Fruit fly (Drosophila melanogaster) whole organism, embryonic: ENCODE data around the gene Cpsf100.
A peak's percentile ranks its signal among the peaks of the same experiment; 100 is the strongest.

Experiments
- Adf1 ChIP-seq: fragments of 200-800 bp; sonication (Bioruptor generic); IDR thresholded peaks from 2 replicates; pipeline ENCODE4 v1.3.6; 2022; ENCODE audit warnings: missing biosample characterization, missing genetic modification characterization
- B-H1 ChIP-seq: fragments of 200-800 bp; sonication (Bioruptor generic); IDR thresholded peaks from 3 replicates; pipeline ENCODE4 v1.3.6; 2022; ENCODE audit warnings: missing biosample characterization, missing genetic modification characterization
- Bteb2 ChIP-seq: fragments of 200-800 bp; sonication (Bioruptor generic); optimal IDR thresholded peaks from 2 replicates; lab custom pipeline; 2016; ENCODE audit warnings: missing biosample characterization, missing genetic modification characterization
- CG10431 ChIP-seq: fragments of 200-800 bp; sonication (Bioruptor generic); optimal IDR thresholded peaks from 3 replicates; lab custom pipeline; 2018; ENCODE audit warnings: missing biosample characterization, mild to moderate bottlenecking, missing genetic modification characterization
- CG12219 ChIP-seq: fragments of 200-800 bp; sonication (Bioruptor generic); optimal IDR thresholded peaks from 3 replicates; lab custom pipeline; 2018; ENCODE audit warnings: missing biosample characterization, mild to moderate bottlenecking, missing genetic modification characterization
- CG1233 ChIP-seq: fragments of 200-800 bp; sonication (Bioruptor generic); optimal IDR thresholded peaks from 4 replicates; lab custom pipeline; 2018; ENCODE audit warnings: missing biosample characterization, mild to moderate bottlenecking, missing genetic modification characterization
- CG14441 ChIP-seq: fragments of 200-800 bp; sonication (Bioruptor generic); IDR thresholded peaks from 2 replicates; pipeline ENCODE4 v1.3.6; 2022; ENCODE audit warnings: missing biosample characterization, missing genetic modification characterization
- CG14667 ChIP-seq: fragments of 200-800 bp; sonication (Bioruptor generic); IDR thresholded peaks from 2 replicates; pipeline ENCODE4 v1.3.6; 2022; ENCODE audit warnings: missing biosample characterization, missing genetic modification characterization
- CG14860 ChIP-seq: fragments of 200-800 bp; sonication (Bioruptor generic); IDR thresholded peaks from 3 replicates; pipeline ENCODE4 v1.3.6; 2022; ENCODE audit warnings: missing biosample characterization, missing genetic modification characterization; ENCODE audit not compliant: partially characterized antibody
- CG17328 ChIP-seq: fragments of 200-800 bp; sonication (Bioruptor generic); IDR thresholded peaks from 2 replicates; pipeline ENCODE4 v1.3.6; 2022; ENCODE audit warnings: missing biosample characterization, missing genetic modification characterization
- CG17359 ChIP-seq: fragments of 200-800 bp; sonication (Bioruptor generic); optimal IDR thresholded peaks from 3 replicates; lab custom pipeline; 2018; ENCODE audit warnings: missing biosample characterization, mild to moderate bottlenecking, missing genetic modification characterization, moderate library complexity
- CG18476 ChIP-seq: fragments of 200-800 bp; sonication (Bioruptor generic); optimal IDR thresholded peaks from 2 replicates; lab custom pipeline; 2016; ENCODE audit warnings: missing biosample characterization, mild to moderate bottlenecking, missing genetic modification characterization
- CG32532 ChIP-seq: fragments of 200-800 bp; sonication (Bioruptor generic); IDR thresholded peaks from 2 replicates; pipeline ENCODE4 v1.3.6; 2022; ENCODE audit warnings: missing biosample characterization, missing genetic modification characterization
- CG4282 ChIP-seq: fragments of 200-800 bp; sonication (Bioruptor generic); optimal IDR thresholded peaks from 2 replicates; lab custom pipeline; 2016; ENCODE audit warnings: missing biosample characterization, missing genetic modification characterization
- CG4730 ChIP-seq: fragments of 200-800 bp; sonication (Bioruptor generic); IDR thresholded peaks from 2 replicates; pipeline ENCODE4 v1.3.6; 2022; ENCODE audit warnings: missing biosample characterization, missing genetic modification characterization
- CG5245 ChIP-seq: fragments of 200-800 bp; sonication (Bioruptor generic); optimal IDR thresholded peaks from 3 replicates; lab custom pipeline; 2016; ENCODE audit warnings: missing biosample characterization, missing genetic modification characterization
- CG5953 ChIP-seq: fragments of 200-800 bp; sonication (Bioruptor generic); IDR thresholded peaks from 2 replicates; pipeline ENCODE4 v1.3.6; 2022; ENCODE audit warnings: missing biosample characterization, missing genetic modification characterization
- CG6272 ChIP-seq: fragments of 200-800 bp; sonication (Bioruptor generic); IDR thresholded peaks from 2 replicates; pipeline ENCODE4 v1.3.6; 2022; ENCODE audit warnings: missing biosample characterization, missing genetic modification characterization
- CG6683 ChIP-seq: fragments of 200-800 bp; sonication (Bioruptor generic); optimal IDR thresholded peaks from 2 replicates; lab custom pipeline; 2017; ENCODE audit warnings: missing biosample characterization, mild to moderate bottlenecking, missing genetic modification characterization, missing genetic modification reagents
- CG8089 ChIP-seq: fragments of 200-800 bp; sonication (Bioruptor generic); optimal IDR thresholded peaks from 3 replicates; lab custom pipeline; 2016; ENCODE audit warnings: missing biosample characterization, missing genetic modification characterization
- CG9437 ChIP-seq: fragments of 200-800 bp; sonication (Bioruptor generic); optimal IDR thresholded peaks from 2 replicates; lab custom pipeline; 2018; ENCODE audit warnings: missing biosample characterization, mild to moderate bottlenecking, missing genetic modification characterization
- Camta ChIP-seq: fragments of 200-800 bp; sonication (Bioruptor generic); optimal IDR thresholded peaks from 2 replicates; lab custom pipeline; 2016; ENCODE audit warnings: missing biosample characterization, missing genetic modification characterization
- Dfd ChIP-seq, 2 experiments: fragments of >200 bp; optimal IDR thresholded peaks; 2 replicates each; lab custom pipeline; 2017; ENCODE audit warnings: missing biosample characterization in 2 of 2, missing genetic modification characterization in 2 of 2
- Dip2 ChIP-seq: fragments of 200-800 bp; sonication (Bioruptor generic); IDR thresholded peaks from 2 replicates; pipeline ENCODE4 v1.3.6; 2022; ENCODE audit warnings: missing biosample characterization, missing genetic modification characterization
- Eip74EF ChIP-seq, 2 experiments: fragments of 200-800 bp in 1 of 2; fragments of >200 bp in 1 of 2; sonication (Bioruptor generic) in 1 of 2; optimal IDR thresholded peaks; 2 replicates each; lab custom pipeline; 2017 to 2019; ENCODE audit warnings: missing biosample characterization in 2 of 2, missing genetic modification characterization in 2 of 2, mild to moderate bottlenecking in 1 of 2, moderate library complexity in 1 of 2
- Fer1 ChIP-seq: fragments of 200-800 bp; sonication (Bioruptor generic); optimal IDR thresholded peaks from 2 replicates; lab custom pipeline; 2017; ENCODE audit warnings: missing biosample characterization, mild to moderate bottlenecking, missing genetic modification characterization
- Hsf ChIP-seq: fragments of 200-800 bp; sonication (Bioruptor generic); optimal IDR thresholded peaks from 3 replicates; lab custom pipeline; 2016; ENCODE audit warnings: missing biosample characterization, missing genetic modification characterization
- Myb ChIP-seq: fragments of 200-800 bp; sonication (Bioruptor generic); optimal IDR thresholded peaks from 2 replicates; lab custom pipeline; 2016; ENCODE audit warnings: missing biosample characterization, missing genetic modification characterization
- Neu2 ChIP-seq: fragments of 200-800 bp; sonication (Bioruptor generic); optimal IDR thresholded peaks from 3 replicates; lab custom pipeline; 2016; ENCODE audit warnings: missing biosample characterization, missing genetic modification characterization, borderline replicate concordance
- Opbp ChIP-seq: fragments of 200-800 bp; sonication (Bioruptor generic); IDR thresholded peaks from 3 replicates; pipeline ENCODE4 v1.3.6; 2022; ENCODE audit warnings: missing biosample characterization, missing genetic modification characterization; ENCODE audit not compliant: partially characterized antibody
- PHDP ChIP-seq: fragments of 200-800 bp; sonication (Bioruptor generic); optimal IDR thresholded peaks from 3 replicates; lab custom pipeline; 2018; ENCODE audit warnings: missing biosample characterization, mild to moderate bottlenecking, missing genetic modification characterization, moderate library complexity
- Sin3A ChIP-seq: fragments of >200 bp; optimal IDR thresholded peaks from 2 replicates; lab custom pipeline; 2018
- TFAM ChIP-seq: fragments of 200-800 bp; sonication (Bioruptor generic); optimal IDR thresholded peaks from 2 replicates; lab custom pipeline; 2017; ENCODE audit warnings: missing biosample characterization, missing genetic modification characterization, inconsistent platforms
- chinmo ChIP-seq: fragments of 200-800 bp; sonication (Bioruptor generic); IDR thresholded peaks from 4 replicates; pipeline ENCODE4 v1.3.6; 2022; ENCODE audit warnings: missing biosample characterization, missing genetic modification characterization; ENCODE audit not compliant: partially characterized antibody
- da ChIP-seq: fragments of 200-800 bp; sonication (Bioruptor generic); optimal IDR thresholded peaks from 2 replicates; lab custom pipeline; 2016; ENCODE audit warnings: missing biosample characterization, missing genetic modification characterization
- emc ChIP-seq: fragments of 200-800 bp; sonication (Bioruptor generic); optimal IDR thresholded peaks from 2 replicates; lab custom pipeline; 2016; ENCODE audit warnings: missing biosample characterization, missing genetic modification characterization
- esg ChIP-seq: fragments of 200-800 bp; sonication (Bioruptor generic); conservative IDR thresholded peaks from 2 replicates; pipeline ENCODE4 v1.3.6; 2022; ENCODE audit warnings: missing biosample characterization, missing genetic modification characterization
- h ChIP-seq: fragments of >200 bp; optimal IDR thresholded peaks from 2 replicates; lab custom pipeline; 2017
- ham ChIP-seq: fragments of 200-800 bp; sonication (Bioruptor generic); IDR thresholded peaks from 2 replicates; pipeline ENCODE4 v1.3.6; 2022; ENCODE audit warnings: missing biosample characterization, missing genetic modification characterization
- kay ChIP-seq: fragments of 200-800 bp; sonication (Bioruptor generic); optimal IDR thresholded peaks from 2 replicates; lab custom pipeline; 2016; ENCODE audit warnings: missing biosample characterization, missing genetic modification characterization
- nerfin-1 ChIP-seq: fragments of 200-800 bp; sonication (Bioruptor generic); optimal IDR thresholded peaks from 3 replicates; lab custom pipeline; 2019; ENCODE audit warnings: missing biosample characterization, mild to moderate bottlenecking, missing genetic modification characterization, moderate library complexity
- pan ChIP-seq, 4 experiments: fragments of >200 bp in 3 of 4; fragments of 200-800 bp in 1 of 4; sonication (Bioruptor generic) in 1 of 4; optimal IDR thresholded peaks in 3 of 4; IDR thresholded peaks in 1 of 4; 2 replicates each; pipeline versions ENCODE4 v1.3.6 to Lab custom; 2017 to 2022; ENCODE audit warnings: missing biosample characterization in 2 of 4, missing genetic modification characterization in 2 of 4, mixed read lengths in 1 of 4
- sens ChIP-seq: fragments of 200-800 bp; sonication (Bioruptor generic); peaks from one replicate; lab custom pipeline; 2016; ENCODE audit warnings: missing biosample characterization, missing genetic modification characterization
- sr ChIP-seq: fragments of 200-800 bp; sonication (Bioruptor generic); IDR thresholded peaks from 3 replicates; pipeline ENCODE4 v1.3.6; 2022; ENCODE audit warnings: missing biosample characterization, missing genetic modification characterization
- tx ChIP-seq: fragments of 200-800 bp; sonication (Bioruptor generic); optimal IDR thresholded peaks from 2 replicates; lab custom pipeline; 2016; ENCODE audit warnings: missing biosample characterization, missing genetic modification characterization
- z ChIP-seq: fragments of 200-800 bp; sonication (Bioruptor generic); IDR thresholded peaks from 3 replicates; pipeline ENCODE4 v1.3.6; 2022; ENCODE audit warnings: missing biosample characterization, missing genetic modification characterization
- zfh2 ChIP-seq: fragments of 200-800 bp; sonication (Bioruptor generic); optimal IDR thresholded peaks from 2 replicates; lab custom pipeline; 2016; ENCODE audit warnings: missing biosample characterization, missing genetic modification characterization

Gene Cpsf100

DNA sequence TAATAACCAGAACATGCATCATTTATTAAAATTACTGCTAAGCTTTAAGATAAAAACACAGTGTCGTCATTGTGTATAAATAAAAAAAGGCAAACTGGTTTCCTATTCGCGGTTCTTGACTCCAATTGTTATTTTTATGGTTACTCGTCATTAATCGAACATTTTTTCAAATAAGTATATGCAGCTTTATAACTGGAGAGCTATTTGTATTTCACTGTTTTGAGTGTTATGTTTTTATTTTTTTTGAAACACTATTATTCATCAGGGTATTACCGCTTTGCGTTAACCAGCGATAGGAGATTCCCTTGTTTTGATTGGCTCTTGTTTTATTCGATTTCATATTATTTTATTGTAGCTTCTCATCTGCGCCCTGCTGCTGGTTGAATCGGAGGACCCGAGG, 23.2 kb upstream of the Cpsf100 start:
- TF ChIP-seq Eip74EF (GFP tag; optimal IDR thresholded peaks at IDR 0.05; lab: Kevin White, UChicago) = no peak
- TF ChIP-seq sens = peak; percentile 32

dm6 chr3R:29020366-29020765, 14.0 kb upstream of the Cpsf100 start, which contains the start of gene wat:
Gene wat, minus strand, starts transcription at chr3R:29020406.
- TF ChIP-seq h (lab: Kevin White, UChicago) (no peak), chinmo (GFP tag; lab: Robert Waterston, UW) (0 out of 4 replicates have a peak, but pooled peaks have one; percentile 51), z (0 out of 3 replicates have a peak, but pooled peaks have one; percentile 11), Adf1 (GFP tag; lab: Robert Waterston, UW) (peak; percentile 85), CG4730 (GFP tag; lab: Robert Waterston, UW) (no peak), CG18476 (no peak), CG10431 (GFP tag; lab: Kevin White, UChicago) (no peak)
- TF ChIP-seq, all 482 proteins: peak for 3

DNA sequence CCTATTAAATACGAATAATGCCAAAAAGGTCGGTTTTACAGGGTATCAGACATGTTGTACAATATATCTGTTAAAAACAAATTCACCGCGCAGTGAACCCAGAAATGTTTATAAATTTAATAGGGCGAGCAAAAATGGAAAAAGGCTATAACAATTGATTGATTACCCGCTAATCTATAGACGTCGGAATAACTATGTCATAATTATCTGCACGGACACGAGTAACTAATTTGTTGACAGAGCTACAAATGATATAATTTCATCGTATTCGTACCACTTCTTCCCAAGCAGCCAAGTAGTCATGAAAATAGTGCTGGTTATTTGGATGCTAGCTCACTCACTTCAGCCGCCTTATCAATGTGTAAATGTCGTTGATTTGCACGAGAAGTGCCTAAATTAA, 9.7 kb upstream of the Cpsf100 start, which contains the start of gene CG14518:
TSS of gene CG14518 (plus strand) at position 301 of the 400 bp plus-strand sequence.
- no peak for TF ChIP-seq CG32532 (GFP tag; lab: Robert Waterston, UW)
- no peak for TF ChIP-seq ham (GFP tag; lab: Robert Waterston, UW)
- TF ChIP-seq CG9437 (GFP tag; lab: Kevin White, UChicago) = no peak
- no peak for TF ChIP-seq CG6683 (GFP tag; lab: Kevin White, UChicago)
- TF ChIP-seq Sin3A = no peak
- TF ChIP-seq da (GFP tag; lab: Kevin White, UChicago) = no peak
- no peak for TF ChIP-seq Hsf
- no peak for TF ChIP-seq emc (GFP tag; lab: Kevin White, UChicago)
- no peak for TF ChIP-seq Neu2 (GFP tag; lab: Kevin White, UChicago)
- TF ChIP-seq CG17359 = no peak
- TF ChIP-seq Camta (GFP tag; lab: Kevin White, UChicago) = no peak

DNA sequence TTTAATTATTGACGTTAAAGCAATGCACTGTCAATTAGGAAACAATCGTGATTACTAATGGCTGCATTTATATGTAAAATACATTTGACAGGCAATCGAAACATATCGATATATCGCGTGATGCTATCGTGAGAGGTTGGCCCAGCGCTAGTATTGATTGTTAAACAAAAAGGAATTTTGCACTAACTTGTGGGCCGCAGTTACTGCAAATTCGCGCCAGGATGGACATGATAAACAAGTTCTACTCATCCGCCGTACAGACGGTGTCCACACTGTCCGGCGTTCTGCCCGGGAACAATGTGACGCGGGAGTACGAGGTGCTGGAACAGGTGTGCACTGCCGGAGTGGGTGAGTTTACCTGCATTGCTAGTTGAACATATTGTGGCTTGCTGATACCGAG, 7.3 kb upstream of the Cpsf100 start, which contains the start of the genes eIF4E6 and CG1951:
TSS of gene eIF4E6 (minus strand) at position 53 of the 400 bp plus-strand sequence.
TSS of gene CG1951 (plus strand) at position 115 of the 400 bp plus-strand sequence.
- TF ChIP-seq CG6272 (GFP tag; lab: Robert Waterston, UW) (no peak), B-H1 (GFP tag; lab: Robert Waterston, UW) (no peak), CG5245 (no peak), tx (peak; percentile 4), CG9437 (GFP tag; lab: Kevin White, UChicago) (no peak), nerfin-1 (tag; lab: Kevin White, UChicago) (no peak), CG17328 (GFP tag; lab: Robert Waterston, UW) (no peak), CG12219 (GFP tag; lab: Kevin White, UChicago) (no peak), kay (no peak), Myb (GFP tag; lab: Kevin White, UChicago) (peak; percentile 47), CG14860 (GFP tag; lab: Robert Waterston, UW) (peak; percentile 95), esg (GFP tag; lab: Robert Waterston, UW) (no peak), sr (GFP tag; lab: Robert Waterston, UW) (no peak), Opbp (GFP tag; lab: Robert Waterston, UW) (peak; percentile 98), CG14441 (GFP tag; lab: Robert Waterston, UW) (no peak), CG14667 (GFP tag; lab: Robert Waterston, UW) (no peak), zfh2 (no peak), Dip2 (no peak), Fer1 (no peak), CG5953 (GFP tag; lab: Robert Waterston, UW) (no peak), CG1233 (GFP tag; lab: Kevin White, UChicago) (no peak), Dfd (GFP tag; optimal IDR thresholded peaks at IDR 0.05; lab: Kevin White, UChicago) (no peak), PHDP (tag; lab: Kevin White, UChicago) (no peak), sens (no peak), CG8089 (no peak), CG4282 (GFP tag; lab: Kevin White, UChicago) (no peak), TFAM (GFP tag; lab: Kevin White, UChicago) (no peak), Bteb2 (GFP tag; lab: Kevin White, UChicago) (no peak), pan (optimal IDR thresholded peaks at IDR 0.05; lab: Kevin White, UChicago) (no peak), pan (GFP tag; optimal IDR thresholded peaks at IDR 0.05 in 1 of 2, IDR thresholded peaks at IDR 0.05 in 1 of 2) (no peak), Adf1 (GFP tag; lab: Robert Waterston, UW) (no peak)
